Fruit fly (Drosophila melanogaster): ENCODE data around the gene dl.

Gene dl

DNA sequence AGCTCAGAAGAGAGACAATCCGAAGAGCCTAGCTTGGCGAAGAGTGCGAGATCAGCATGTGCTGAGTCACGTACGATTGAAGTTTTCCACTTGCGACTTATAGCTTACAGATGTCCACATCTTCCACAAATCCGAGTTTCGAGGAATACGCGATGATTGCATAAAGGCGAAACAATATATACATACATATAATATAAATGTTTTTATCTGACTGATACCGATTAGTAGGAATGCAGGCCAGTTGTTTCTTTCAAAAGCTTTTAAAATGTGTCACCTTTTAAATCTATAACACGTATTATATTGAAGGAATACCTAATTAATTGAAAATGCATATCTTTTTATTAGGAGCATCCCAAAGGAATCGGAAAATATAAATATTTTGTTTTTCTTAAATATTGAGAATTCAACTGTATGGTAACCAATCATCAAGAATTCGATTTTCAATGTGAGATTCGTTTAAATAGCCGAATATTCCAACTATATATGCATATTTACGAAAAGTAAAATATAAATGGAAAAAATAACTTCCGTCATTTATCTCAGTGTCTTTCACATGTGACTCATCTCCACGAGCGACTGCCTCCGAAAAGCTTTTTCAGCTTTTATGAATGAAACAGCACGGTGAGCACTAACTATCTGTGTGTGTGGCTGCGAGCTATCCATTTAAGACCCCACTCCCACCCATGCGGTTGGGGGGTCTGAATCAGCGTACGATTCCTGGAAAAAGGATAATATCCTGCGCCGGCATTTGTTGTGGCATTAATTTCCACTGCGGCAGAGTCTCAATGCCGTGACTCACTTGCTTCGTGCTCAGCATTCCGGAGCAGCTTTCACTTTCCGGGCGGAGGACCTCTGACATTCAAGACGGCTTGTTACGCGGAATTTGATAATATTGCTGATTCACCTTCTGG lies 596 bp upstream of the dl start (continued):
- no peak for TF ChIP-seq ase (GFP tag; IDR thresholded peaks at IDR 0.05)
- TF ChIP-seq CG15601 (tag; optimal IDR thresholded peaks at IDR 0.05): peak; percentile 20
- TF ChIP-seq caup (GFP tag; optimal IDR thresholded peaks at IDR 0.05; ENCODE audit: severe bottlenecking): peak; percentile 73
- peak; percentile 67; the same call in 2 of the 3 replicates for TF ChIP-seq CG11456 (GFP tag; IDR thresholded peaks at IDR 0.05)
- TF ChIP-seq sd (tag; optimal IDR thresholded peaks at IDR 0.05): peak; percentile 53
- TF ChIP-seq CG32767 (GFP tag; IDR thresholded peaks at IDR 0.05): no peak
- no peak for TF ChIP-seq emc (GFP tag; optimal IDR thresholded peaks at IDR 0.05)
- peak; percentile 56 for TF ChIP-seq CG9727 (GFP tag; optimal IDR thresholded peaks at IDR 0.05)
- TF ChIP-seq CG13123 (GFP tag; optimal IDR thresholded peaks at IDR 0.05): peak; percentile 10
- peak; percentile 20 for TF ChIP-seq CG12219 (GFP tag; optimal IDR thresholded peaks at IDR 0.05)
- TF ChIP-seq hbn (GFP tag; IDR thresholded peaks at IDR 0.05; ENCODE audit: partially characterized antibody): no peak
- peak; percentile 66 for TF ChIP-seq Fer3 (tag; optimal IDR thresholded peaks at IDR 0.05)
- peak; percentile 40 for TF ChIP-seq org-1 (GFP tag; optimal IDR thresholded peaks at IDR 0.05)
- no peak for TF ChIP-seq croc (GFP tag; conservative IDR thresholded peaks at IDR 0.05)
- TF ChIP-seq CG17361 (GFP tag; IDR thresholded peaks at IDR 0.05): peak; percentile 65; the same call in 2 of the 3 replicates
- TF ChIP-seq maf-S (GFP tag; optimal IDR thresholded peaks at IDR 0.05): peak; percentile 17
- TF ChIP-seq yki (optimal IDR thresholded peaks at IDR 0.05): no peak
- peak; percentile 7 for TF ChIP-seq CG12942 (GFP tag; optimal IDR thresholded peaks at IDR 0.05)
- no peak; the same call in 1 of the 2 replicates for TF ChIP-seq CG11247 (GFP tag; IDR thresholded peaks at IDR 0.05)
- no peak for TF ChIP-seq Jarid2 (GFP tag; optimal IDR thresholded peaks at IDR 0.05)
- TF ChIP-seq run (tag; optimal IDR thresholded peaks at IDR 0.05): peak; percentile 49
- TF ChIP-seq CG18764 (GFP tag; optimal IDR thresholded peaks at IDR 0.05): no peak
- peak; percentile 33 for TF ChIP-seq Vsx1 (GFP tag; optimal IDR thresholded peaks at IDR 0.05)
- TF ChIP-seq hth (optimal IDR thresholded peaks at IDR 0.05): no peak
- TF ChIP-seq BtbVII (GFP tag; optimal IDR thresholded peaks at IDR 0.05): peak; percentile 50
- peak; percentile 60 for TF ChIP-seq NfI (GFP tag; optimal IDR thresholded peaks at IDR 0.05)
- no peak for TF ChIP-seq CG12236 (GFP tag; optimal IDR thresholded peaks at IDR 0.05)
- TF ChIP-seq Chrac-16 (GFP tag; optimal IDR thresholded peaks at IDR 0.05): peak; percentile 20
- TF ChIP-seq CG4617 (GFP tag; optimal IDR thresholded peaks at IDR 0.05; ENCODE audit: borderline replicate concordance): peak; percentile 8
- peak; percentile 69; the same call in 2 of the 3 replicates for TF ChIP-seq dysf (GFP tag; IDR thresholded peaks at IDR 0.05)
- TF ChIP-seq ftz-f1 (GFP tag; optimal IDR thresholded peaks at IDR 0.05): no peak
- TF ChIP-seq danr (GFP tag; IDR thresholded peaks at IDR 0.05): no peak
- peak; percentile 35 for TF ChIP-seq fu2 (GFP tag; optimal IDR thresholded peaks at IDR 0.05)
- peak; percentile 20 for TF ChIP-seq CG34376 (GFP tag; optimal IDR thresholded peaks at IDR 0.05)
- TF ChIP-seq zf30C (GFP tag; optimal IDR thresholded peaks at IDR 0.05): peak; percentile 69
- no peak for TF ChIP-seq pb (GFP tag; optimal IDR thresholded peaks at IDR 0.05)
- peak; percentile 32 for TF ChIP-seq eyg (GFP tag; optimal IDR thresholded peaks at IDR 0.05)
- peak; percentile 60 for TF ChIP-seq tap (tag; optimal IDR thresholded peaks at IDR 0.05)
- no peak for TF ChIP-seq lov (optimal IDR thresholded peaks at IDR 0.05)
- TF ChIP-seq lov (GFP tag; IDR thresholded peaks at IDR 0.05): no peak
- no peak for TF ChIP-seq bigmax (GFP tag; optimal IDR thresholded peaks at IDR 0.05)
- peak; percentile 28 for TF ChIP-seq CG9437 (GFP tag; optimal IDR thresholded peaks at IDR 0.05)
- no peak for TF ChIP-seq CG4730 (GFP tag; IDR thresholded peaks at IDR 0.05)
- 0 out of 2 replicates have a peak, but pooled peaks have one; percentile 36 for TF ChIP-seq CG11696 (GFP tag; IDR thresholded peaks at IDR 0.05)
- no peak for TF ChIP-seq CG17802 (tag; optimal IDR thresholded peaks at IDR 0.05)
- peak; percentile 47 for TF ChIP-seq CG13296 (GFP tag; optimal IDR thresholded peaks at IDR 0.05)
- no peak for TF ChIP-seq CG10979 (tag; optimal IDR thresholded peaks at IDR 0.05)
- peak; percentile 41; the same call in 1 of the 2 replicates for TF ChIP-seq E2f2 (GFP tag; IDR thresholded peaks at IDR 0.05)
- TF ChIP-seq Ets97D (GFP tag; optimal IDR thresholded peaks at IDR 0.05): no peak
- peak; percentile 40 for TF ChIP-seq bab2 (GFP tag; optimal IDR thresholded peaks at IDR 0.05)
